Worm (Caenorhabditis elegans): Measurements from ENCODE around the gene srg-54.

- TF ChIP-seq hmg-4 (GFP tag; optimal IDR thresholded peaks at IDR 0.05) = no peak
- no peak for TF ChIP-seq ets-7 (tag; optimal IDR thresholded peaks at IDR 0.05)
- no peak for TF ChIP-seq flt-1 (GFP tag; IDR thresholded peaks at IDR 0.05)
- no peak for TF ChIP-seq ama-1 (optimal IDR thresholded peaks at IDR 0.05)
- no peak for TF ChIP-seq aly-1 (tag; optimal IDR thresholded peaks at IDR 0.05)
- TF ChIP-seq hnd-1 (tag; optimal IDR thresholded peaks at IDR 0.05) = no peak
- no peak for TF ChIP-seq tbx-11 (GFP tag; IDR thresholded peaks at IDR 0.05)
- no peak for TF ChIP-seq ceh-13 (GFP tag; optimal IDR thresholded peaks at IDR 0.05)
- no peak for TF ChIP-seq sea-1 (GFP tag; conservative IDR thresholded peaks at IDR 0.05)
Measured at ce11 chrV:14875371-14875770, 48.6 kb downstream of the srg-54 start, which contains the start of gene ZC412.5.
